Worm (Caenorhabditis elegans) whole organism, mixed stage, embryonic: ENCODE results near the gene ZC395.11.

ENCODE experiments used
- lin-13 ChIP-seq: fragments of 150-350 bp; optimal IDR thresholded peaks from 2 replicates; lab custom pipeline; 2014; ENCODE audit warnings: missing biosample characterization, missing genetic modification characterization
- mab-5 ChIP-seq: fragments of 150-350 bp; optimal IDR thresholded peaks from 2 replicates; lab custom pipeline; 2014; ENCODE audit warnings: missing biosample characterization, missing genetic modification characterization
- mls-2 ChIP-seq: sonication (generic microtip); optimal IDR thresholded peaks from 2 replicates; lab custom pipeline; 2016; ENCODE audit warnings: mild to moderate bottlenecking, missing genetic modification characterization, moderate library complexity, missing compliant biosample characterization
- pha-4 ChIP-seq: fragments of 150-350 bp; optimal IDR thresholded peaks from 2 replicates; lab custom pipeline; 2018; ENCODE audit warnings: missing biosample characterization, missing genetic modification reagents, missing genetic modification characterization
- snpc-4 ChIP-seq: fragments of 150-350 bp; optimal IDR thresholded peaks from 2 replicates; lab custom pipeline; 2014; ENCODE audit warnings: missing biosample characterization, missing genetic modification characterization

- TF ChIP-seq lin-13 (tag; lab: Kevin White, UChicago) (no peak), mab-5 (tag; lab: Kevin White, UChicago) (no peak), snpc-4 (tag; lab: Kevin White, UChicago) (no peak), mls-2 (no peak), pha-4 (tag; lab: Kevin White, UChicago) (no peak)
Measured at ce11 chrIII:5254108-5254507, 32.0 kb downstream of the ZC395.11 start, which contains the start of the genes sumv-1 and gop-1.
